Worm (Caenorhabditis elegans) whole organism, early embryonic: Measurements from ENCODE around the gene Y39A3CL.7.

Experiments
- ama-1 ChIP-seq: fragments of 150-350 bp; optimal IDR thresholded peaks from 2 replicates; lab custom pipeline; 2014
- hmbx-1 ChIP-seq: sonication (generic microtip); optimal IDR thresholded peaks from 2 replicates; lab custom pipeline; 2016; ENCODE audit warnings: mild to moderate bottlenecking, missing genetic modification characterization, missing compliant biosample characterization
- hnd-1 ChIP-seq: sonication (generic microtip); optimal IDR thresholded peaks from 2 replicates; lab custom pipeline; 2016; ENCODE audit warnings: missing genetic modification characterization, missing compliant biosample characterization
- pes-1 ChIP-seq: fragments of 200-800 bp; sonication (Bioruptor generic); IDR thresholded peaks from 2 replicates; pipeline ENCODE4 v1.3.6; 2022; ENCODE audit warnings: missing genetic modification reagents, missing genetic modification characterization, missing compliant biosample characterization
- tbx-11 ChIP-seq: fragments of 200-800 bp; sonication (Bioruptor generic); IDR thresholded peaks from 2 replicates; pipeline ENCODE4 v1.3.6; 2022; ENCODE audit warnings: missing genetic modification characterization, missing compliant biosample characterization

DNA sequence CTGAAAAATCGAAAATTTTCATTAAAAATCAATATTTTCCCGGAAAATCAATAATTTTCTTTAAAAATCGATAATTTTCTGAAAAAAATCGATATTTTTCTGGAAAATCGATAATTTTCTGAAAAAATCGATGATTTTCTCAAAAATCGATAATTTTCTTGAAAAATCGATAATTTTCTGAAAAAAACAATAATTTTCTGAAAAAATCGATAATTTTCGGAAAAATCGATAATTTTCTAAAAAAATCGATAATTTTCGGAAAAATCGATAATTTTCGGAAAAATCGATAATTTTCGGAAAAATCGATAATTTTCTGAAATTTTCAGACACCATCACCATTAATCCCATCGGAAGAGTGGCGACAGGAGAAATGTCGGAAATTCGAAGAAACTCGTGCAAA lies 54.2 kb downstream of the Y39A3CL.7 start:
- no peak for TF ChIP-seq ama-1 (lab: Kevin White, UChicago)
- TF ChIP-seq tbx-11 (GFP tag; lab: Robert Waterston, UW): no peak
- TF ChIP-seq pes-1: no peak
- TF ChIP-seq hnd-1 (tag; lab: Kevin White, UChicago): no peak
- no peak for TF ChIP-seq hmbx-1 (tag; lab: Kevin White, UChicago)
